Fruit fly (Drosophila melanogaster) whole organism, wandering third instar larva: ENCODE measurements around the gene Pex14.

Source experiments
- Abd-B ChIP-seq: fragments of >200 bp; optimal IDR thresholded peaks from 2 replicates; lab custom pipeline; 2017; ENCODE audit warnings: missing biosample characterization, missing genetic modification characterization
- Dfd ChIP-seq: fragments of >200 bp; optimal IDR thresholded peaks from 2 replicates; lab custom pipeline; 2017; ENCODE audit warnings: missing biosample characterization, missing genetic modification characterization
- HLH106 ChIP-seq: fragments of 200-800 bp; optimal IDR thresholded peaks from 3 replicates; lab custom pipeline; 2019; ENCODE audit warnings: missing biosample characterization, mild to moderate bottlenecking, missing genetic modification characterization, moderate library complexity
- N ChIP-seq: fragments of >200 bp; optimal IDR thresholded peaks from 2 replicates; lab custom pipeline; 2018; ENCODE audit warnings: missing biosample characterization, missing external identifiers, missing genetic modification characterization
- OdsH ChIP-seq: fragments of 200-800 bp; sonication (Bioruptor generic); optimal IDR thresholded peaks from 2 replicates; lab custom pipeline; 2016; ENCODE audit warnings: missing biosample characterization, mild to moderate bottlenecking, missing genetic modification characterization
- br ChIP-seq: fragments of 200-800 bp; sonication (Bioruptor generic); optimal IDR thresholded peaks from 2 replicates; lab custom pipeline; 2016; ENCODE audit warnings: missing biosample characterization, missing genetic modification characterization
- brk ChIP-seq: fragments of 200-800 bp; sonication (Bioruptor generic); optimal IDR thresholded peaks from 2 replicates; lab custom pipeline; 2016; ENCODE audit warnings: missing biosample characterization, mild to moderate bottlenecking, missing genetic modification characterization
- dsf ChIP-seq: sonication (Bioruptor generic); optimal IDR thresholded peaks from 2 replicates; lab custom pipeline; 2016; ENCODE audit warnings: missing biosample characterization, missing genetic modification characterization, borderline replicate concordance
- ey ChIP-seq: fragments of 200-800 bp; sonication (Bioruptor generic); optimal IDR thresholded peaks from 2 replicates; lab custom pipeline; 2016; ENCODE audit warnings: missing biosample characterization, missing genetic modification characterization
- fru ChIP-seq: fragments of 200-800 bp; sonication (Bioruptor generic); optimal IDR thresholded peaks from 3 replicates; lab custom pipeline; 2016; ENCODE audit warnings: missing biosample characterization, mild to moderate bottlenecking, missing genetic modification characterization
- h ChIP-seq: fragments of 200-800 bp; sonication (Bioruptor generic); optimal IDR thresholded peaks from 3 replicates; lab custom pipeline; 2016; ENCODE audit warnings: missing biosample characterization, mild to moderate bottlenecking, missing genetic modification characterization
- lola ChIP-seq: fragments of >200 bp; optimal IDR thresholded peaks from 2 replicates; lab custom pipeline; 2017; ENCODE audit warnings: missing biosample characterization, missing genetic modification characterization
- psq ChIP-seq: fragments of 200-800 bp; sonication (Bioruptor generic); optimal IDR thresholded peaks from 3 replicates; lab custom pipeline; 2017; ENCODE audit warnings: missing biosample characterization, mild to moderate bottlenecking, missing genetic modification characterization, moderate library complexity

DNA sequence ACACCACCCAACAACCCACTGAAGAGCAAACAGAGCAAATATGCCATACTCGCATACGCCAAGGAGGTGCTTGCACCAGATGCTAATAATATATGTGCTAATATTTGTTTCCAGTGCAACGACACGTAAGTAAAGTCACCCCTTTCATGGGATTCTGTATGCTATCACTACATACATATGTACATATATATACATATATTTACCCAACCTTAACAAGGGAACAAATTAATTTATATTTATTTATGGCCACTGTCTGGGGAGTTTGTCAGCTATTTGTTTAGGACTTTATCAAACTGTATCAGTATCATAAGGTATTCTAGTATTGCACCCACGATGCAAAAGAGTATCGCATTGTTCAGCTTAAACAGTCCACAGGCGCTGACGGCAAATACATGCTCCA, 41.3 kb upstream of the Pex14 start:
- TF ChIP-seq fru (GFP tag; lab: Kevin White, UChicago) (no peak), br (no peak), OdsH (GFP tag; lab: Kevin White, UChicago) (peak; percentile 10), Abd-B (GFP tag; lab: Kevin White, UChicago) (no peak), psq (no peak), N (GFP tag; lab: Kevin White, UChicago) (no peak), h (peak; percentile 44), HLH106 (no peak), lola (no peak), brk (GFP tag; lab: Kevin White, UChicago) (no peak), dsf (GFP tag; lab: Kevin White, UChicago) (no peak), Dfd (no peak), ey (GFP tag; lab: Kevin White, UChicago) (no peak)
